Fruit fly (Drosophila melanogaster): ENCODE results near the gene Vha26.

Gene Vha26

DNA sequence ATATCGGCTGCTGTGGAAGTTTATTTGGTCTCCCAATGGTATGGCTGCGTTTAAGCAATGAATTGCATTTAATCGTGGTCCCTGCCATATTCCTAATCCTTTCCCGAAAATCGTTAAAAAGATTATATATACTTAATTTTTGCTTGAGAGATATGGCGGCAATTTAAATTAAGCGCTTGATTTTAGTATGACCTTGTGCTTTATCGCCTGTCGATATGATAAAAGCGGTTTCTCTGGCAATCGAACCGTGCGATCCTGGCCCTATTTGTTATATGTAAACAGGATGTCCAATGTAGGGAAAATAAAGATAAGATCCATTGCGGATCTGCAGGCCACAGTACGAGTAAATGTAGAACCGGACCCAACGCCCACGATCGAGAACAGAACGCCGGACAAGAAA is 36.7 kb upstream of the Vha26 start, which contains the start of gene Snm1 (continued):
- peak; percentile 9 for TF ChIP-seq BEAF-32 (GFP tag; optimal IDR thresholded peaks at IDR 0.05)
- TF ChIP-seq GATAe (GFP tag; conservative IDR thresholded peaks at IDR 0.05) = no peak
- no peak for TF ChIP-seq scrt (GFP tag; optimal IDR thresholded peaks at IDR 0.05)
- TF ChIP-seq CG7963 (GFP tag; IDR thresholded peaks at IDR 0.05; ENCODE audit: partially characterized antibody) = no peak

DNA sequence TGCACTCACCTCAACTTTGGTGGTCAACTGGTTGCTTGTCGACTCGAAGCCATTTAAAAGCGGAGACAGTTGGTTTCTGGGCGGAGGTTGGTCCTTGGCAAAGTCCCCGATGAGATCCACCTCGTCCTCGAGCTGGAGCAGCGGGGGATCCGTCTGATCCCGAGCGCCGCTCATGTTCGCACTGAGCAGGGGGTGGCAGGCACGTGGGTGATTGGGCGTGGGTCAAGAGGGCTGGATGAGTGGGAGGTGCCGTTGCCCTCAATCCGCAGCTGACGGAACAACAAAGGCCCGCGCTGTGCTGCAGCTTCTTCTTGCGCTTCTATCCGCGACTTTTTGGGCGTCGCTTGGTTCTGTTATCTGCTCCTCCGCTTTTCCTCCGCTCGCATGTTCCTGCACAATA is 28.6 kb upstream of the Vha26 start:
- TF ChIP-seq oc (tag; optimal IDR thresholded peaks at IDR 0.05) (no peak), Tbp (GFP tag; optimal IDR thresholded peaks at IDR 0.05) (no peak), crol (GFP tag; IDR thresholded peaks at IDR 0.05) (0 out of 2 replicates have a peak, but pooled peaks have one; percentile 24), HHEX (GFP tag; optimal IDR thresholded peaks at IDR 0.05) (no peak), lov (optimal IDR thresholded peaks at IDR 0.05) (no peak), lov (GFP tag; IDR thresholded peaks at IDR 0.05) (0 out of 3 replicates have a peak, but pooled peaks have one; percentile 29), CG17385 (GFP tag; optimal IDR thresholded peaks at IDR 0.05) (peak; percentile 13), CG18764 (GFP tag; optimal IDR thresholded peaks at IDR 0.05) (no peak), Med (GFP tag) (peak; percentile 61), sr (GFP tag; IDR thresholded peaks at IDR 0.05) (0 out of 3 replicates have a peak, but pooled peaks have one; percentile 28)

DNA sequence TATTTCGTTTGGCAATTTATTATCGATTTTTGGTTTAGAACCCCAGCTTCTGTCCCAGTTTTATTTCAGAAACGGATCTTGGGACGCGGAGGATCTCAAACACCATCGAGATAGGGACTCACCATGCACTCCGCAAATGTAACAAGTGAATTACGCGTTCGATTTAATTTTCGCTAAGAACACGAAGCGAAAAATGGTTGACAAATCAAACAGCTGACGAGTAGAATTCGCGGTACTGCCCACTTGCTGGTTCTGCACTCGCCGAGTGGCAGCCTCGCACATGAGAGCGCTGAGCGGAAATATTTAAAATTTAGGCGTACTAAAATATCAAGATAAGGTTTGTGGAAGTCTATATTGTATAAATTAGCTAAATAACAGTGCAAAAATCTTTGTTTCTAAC is 28.1 kb upstream of the Vha26 start, which contains the start of gene Pi4KIIalpha:
Gene Pi4KIIalpha (minus strand): TSS at position 233 of the 400 bp plus-strand sequence.
- no peak for TF ChIP-seq hbn (GFP tag; IDR thresholded peaks at IDR 0.05; ENCODE audit: partially characterized antibody)
- peak; percentile 54 for TF ChIP-seq CG13287 (GFP tag; IDR thresholded peaks at IDR 0.05; ENCODE audit: partially characterized antibody)
- no peak for TF ChIP-seq NfI (GFP tag; optimal IDR thresholded peaks at IDR 0.05)
- TF ChIP-seq E2f1 (GFP tag; IDR thresholded peaks at IDR 0.05) = no peak
- TF ChIP-seq crc (GFP tag; optimal IDR thresholded peaks at IDR 0.05) = no peak
- no peak for TF ChIP-seq CG32767 (GFP tag; IDR thresholded peaks at IDR 0.05)
- TF ChIP-seq insv (GFP tag; optimal IDR thresholded peaks at IDR 0.05) = peak in 1 of 2 experiments; percentile 15
- TF ChIP-seq C15 (GFP tag; IDR thresholded peaks at IDR 0.05) = no peak
- TF ChIP-seq rib (GFP tag; IDR thresholded peaks at IDR 0.05) = peak; percentile 80
- TF ChIP-seq slp2 (GFP tag; optimal IDR thresholded peaks at IDR 0.05) = no peak
- no peak for TF ChIP-seq D19B (GFP tag; optimal IDR thresholded peaks at IDR 0.05)
- TF ChIP-seq MESR4 (GFP tag; optimal IDR thresholded peaks at IDR 0.05) = peak; percentile 66
- peak; percentile 6 for TF ChIP-seq stwl (tag; optimal IDR thresholded peaks at IDR 0.05)
- no peak for TF ChIP-seq pan (optimal IDR thresholded peaks at IDR 0.05)
- no peak for TF ChIP-seq pan (GFP tag; optimal IDR thresholded peaks at IDR 0.05 in 1 of 2, IDR thresholded peaks at IDR 0.05 in 1 of 2)
- TF ChIP-seq CG16779 (GFP tag; IDR thresholded peaks at IDR 0.05) = no peak
- TF ChIP-seq Dll (GFP tag; IDR thresholded peaks at IDR 0.05; ENCODE audit: partially characterized antibody) = peak; percentile 26; the same call in 1 of the 4 replicates
- TF ChIP-seq Sry-β (GFP tag; optimal IDR thresholded peaks at IDR 0.05) = peak; percentile 32
- peak; percentile 19; the same call in 1 of the 3 replicates for TF ChIP-seq Opbp (GFP tag; IDR thresholded peaks at IDR 0.05; ENCODE audit: partially characterized antibody)
- no peak for TF ChIP-seq Ptx1 (GFP tag; IDR thresholded peaks at IDR 0.05)
- no peak for TF ChIP-seq ems (GFP tag; optimal IDR thresholded peaks at IDR 0.05)
- peak; percentile 21 for TF ChIP-seq CG2116 (GFP tag; optimal IDR thresholded peaks at IDR 0.05)
- TF ChIP-seq pzg (GFP tag; optimal IDR thresholded peaks at IDR 0.05) = peak; percentile 69
- TF ChIP-seq Scr (GFP tag; IDR thresholded peaks at IDR 0.05; ENCODE audit: partially characterized antibody) = no peak
- TF ChIP-seq pnt (GFP tag; optimal IDR thresholded peaks at IDR 0.05) = no peak
- TF ChIP-seq CG12155 (GFP tag; optimal IDR thresholded peaks at IDR 0.05) = peak; percentile 82
- TF ChIP-seq crp (GFP tag; optimal IDR thresholded peaks at IDR 0.05) = peak; percentile 79 to 94
- no peak for TF ChIP-seq sens (GFP tag)
- peak; percentile 9 for TF ChIP-seq gfzf (GFP tag; optimal IDR thresholded peaks at IDR 0.05)
- TF ChIP-seq Deaf1 (tag; optimal IDR thresholded peaks at IDR 0.05) = no peak
- TF ChIP-seq HmgZ (tag; optimal IDR thresholded peaks at IDR 0.05) = peak; percentile 16
- TF ChIP-seq BEAF-32 (GFP tag; optimal IDR thresholded peaks at IDR 0.05) = peak; percentile 28
- peak; percentile 99 for TF ChIP-seq trem (tag; optimal IDR thresholded peaks at IDR 0.05)
- TF ChIP-seq fru (optimal IDR thresholded peaks at IDR 0.05) = no peak
- TF ChIP-seq danr (GFP tag; IDR thresholded peaks at IDR 0.05) = no peak
- no peak for TF ChIP-seq Lim3 (GFP tag; IDR thresholded peaks at IDR 0.05)

All from whole organism, embryonic.